Worm (Caenorhabditis elegans): Measurements from ENCODE around the gene F49H6.8.

Gene F49H6.8

DNA sequence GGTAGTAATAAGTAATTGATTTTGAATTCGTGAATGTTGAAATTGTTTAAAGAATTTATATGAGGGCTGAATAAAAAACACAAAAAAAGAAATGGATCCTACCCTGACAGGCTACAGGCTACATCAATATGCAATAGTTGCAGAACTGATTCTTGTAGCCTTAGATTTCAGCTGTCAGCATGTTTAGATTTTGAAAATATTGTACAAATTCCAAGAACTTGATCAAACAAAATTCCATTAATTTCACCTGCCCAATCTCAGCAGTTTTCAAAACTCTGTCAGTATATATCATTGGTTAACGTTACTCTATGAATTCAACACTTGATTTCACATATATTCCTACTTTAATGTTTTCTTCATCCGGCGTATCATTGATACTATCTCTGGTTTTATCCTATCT is 8.0 kb upstream of the F49H6.8 start:
- TF ChIP-seq nhr-25 (tag; optimal IDR thresholded peaks at IDR 0.05) = no peak
- no peak for TF ChIP-seq C34F6.9 (tag; optimal IDR thresholded peaks at IDR 0.05)
- no peak for TF ChIP-seq sma-3 (GFP tag; optimal IDR thresholded peaks at IDR 0.05)
- no peak for TF ChIP-seq nhr-12 (tag; optimal IDR thresholded peaks at IDR 0.05)
- no peak for TF ChIP-seq elt-1 (tag; optimal IDR thresholded peaks at IDR 0.05)
- no peak for TF ChIP-seq unc-55 (GFP tag; optimal IDR thresholded peaks at IDR 0.05)
- no peak for TF ChIP-seq lin-39 (tag; optimal IDR thresholded peaks at IDR 0.05)
- TF ChIP-seq nhr-21 (tag; optimal IDR thresholded peaks at IDR 0.05) = no peak
- no peak for TF ChIP-seq nhr-23 (tag; optimal IDR thresholded peaks at IDR 0.05)

DNA sequence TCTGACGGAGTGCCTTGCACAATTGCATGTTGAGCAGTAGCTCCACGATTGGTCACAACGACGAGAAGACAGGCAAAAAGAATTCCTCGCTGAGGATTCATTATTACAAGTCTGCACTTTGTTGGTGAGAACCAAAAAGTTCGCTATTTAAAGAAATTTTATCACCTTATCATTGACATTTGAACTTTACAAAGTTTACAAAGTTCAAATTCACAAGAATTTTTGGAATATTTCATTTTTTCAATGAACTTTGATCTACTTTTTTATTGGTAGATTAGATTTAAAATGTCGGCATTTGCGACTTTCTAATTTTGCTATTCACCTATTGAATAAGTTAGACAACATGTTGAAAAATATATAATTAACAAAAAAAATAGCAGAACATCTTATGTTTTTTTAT is 3.8 kb upstream of the F49H6.8 start, which contains the start of gene F49H6.15:
TSS of gene F49H6.15 (minus strand) at position 101 of the 400 bp plus-strand sequence.
- TF ChIP-seq nhr-21 (tag; optimal IDR thresholded peaks at IDR 0.05) (no peak), snpc-4 (tag; optimal IDR thresholded peaks at IDR 0.05) (no peak), ztf-11 (tag; optimal IDR thresholded peaks at IDR 0.05) (no peak), egl-27 (tag; optimal IDR thresholded peaks at IDR 0.05) (no peak), alr-1 (tag; optimal IDR thresholded peaks at IDR 0.05) (no peak), unc-62 (GFP tag; optimal IDR thresholded peaks at IDR 0.05) (no peak), mbf-1 (tag; optimal IDR thresholded peaks at IDR 0.05) (no peak), nhr-11 (tag; optimal IDR thresholded peaks at IDR 0.05) (no peak), dmd-4 (tag; optimal IDR thresholded peaks at IDR 0.05) (no peak), nhr-25 (tag; optimal IDR thresholded peaks at IDR 0.05) (no peak), ZK546.5 (tag; optimal IDR thresholded peaks at IDR 0.05) (no peak), sma-3 (GFP tag; optimal IDR thresholded peaks at IDR 0.05) (no peak), lin-13 (GFP tag; optimal IDR thresholded peaks at IDR 0.05) (no peak), sem-4 (tag; optimal IDR thresholded peaks at IDR 0.05) (no peak), elt-3 (tag; optimal IDR thresholded peaks at IDR 0.05) (no peak), lin-11 (tag; optimal IDR thresholded peaks at IDR 0.05) (no peak)

DNA sequence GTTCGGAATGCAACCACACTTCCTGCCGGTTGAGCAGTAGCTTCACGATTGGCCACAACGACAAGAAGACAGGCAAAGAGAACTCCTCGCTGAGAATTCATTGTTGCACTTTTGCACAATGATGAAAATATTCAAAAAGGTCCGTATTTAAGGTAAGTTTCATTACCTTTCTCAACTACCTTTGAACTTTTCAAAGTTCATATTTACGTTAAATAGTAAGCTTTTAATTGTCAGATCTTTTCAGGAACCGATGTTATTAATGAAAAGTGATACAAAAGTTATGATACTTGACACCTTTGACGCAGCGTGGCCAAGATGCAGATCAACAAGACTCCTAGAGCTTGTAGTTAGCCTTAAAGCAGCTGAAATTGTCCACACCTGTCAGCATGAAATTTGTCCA is 1.1 kb downstream of the F49H6.8 start, which contains the start of gene F49H6.12:
TSS of gene F49H6.12 (minus strand) at position 101 of the 400 bp plus-strand sequence.
- no peak for TF ChIP-seq mbf-1 (tag; optimal IDR thresholded peaks at IDR 0.05)
- no peak for TF ChIP-seq nhr-25 (tag; optimal IDR thresholded peaks at IDR 0.05)
- TF ChIP-seq dmd-4 (tag; optimal IDR thresholded peaks at IDR 0.05) = no peak
- TF ChIP-seq skn-1 (tag; optimal IDR thresholded peaks at IDR 0.05) = no peak
- no peak for TF ChIP-seq nhr-10 (tag; optimal IDR thresholded peaks at IDR 0.05)
- TF ChIP-seq nhr-6 (tag; optimal IDR thresholded peaks at IDR 0.05) = no peak
- no peak for TF ChIP-seq alr-1 (tag; optimal IDR thresholded peaks at IDR 0.05)
- no peak for TF ChIP-seq fos-1 (tag; optimal IDR thresholded peaks at IDR 0.05)
- TF ChIP-seq unc-62 (GFP tag; optimal IDR thresholded peaks at IDR 0.05) = no peak
- TF ChIP-seq gmeb-1 (tag; optimal IDR thresholded peaks at IDR 0.05) = no peak
- no peak for TF ChIP-seq elt-3 (tag; optimal IDR thresholded peaks at IDR 0.05)
- TF ChIP-seq zag-1 (tag; optimal IDR thresholded peaks at IDR 0.05) = no peak
- no peak for TF ChIP-seq nhr-23 (tag; optimal IDR thresholded peaks at IDR 0.05)
- TF ChIP-seq nhr-77 (tag; optimal IDR thresholded peaks at IDR 0.05) = no peak
- no peak for TF ChIP-seq nhr-11 (tag; optimal IDR thresholded peaks at IDR 0.05)
- no peak for TF ChIP-seq sem-4 (tag; optimal IDR thresholded peaks at IDR 0.05)
- TF ChIP-seq ztf-1 (GFP tag; conservative IDR thresholded peaks at IDR 0.05) = no peak

DNA sequence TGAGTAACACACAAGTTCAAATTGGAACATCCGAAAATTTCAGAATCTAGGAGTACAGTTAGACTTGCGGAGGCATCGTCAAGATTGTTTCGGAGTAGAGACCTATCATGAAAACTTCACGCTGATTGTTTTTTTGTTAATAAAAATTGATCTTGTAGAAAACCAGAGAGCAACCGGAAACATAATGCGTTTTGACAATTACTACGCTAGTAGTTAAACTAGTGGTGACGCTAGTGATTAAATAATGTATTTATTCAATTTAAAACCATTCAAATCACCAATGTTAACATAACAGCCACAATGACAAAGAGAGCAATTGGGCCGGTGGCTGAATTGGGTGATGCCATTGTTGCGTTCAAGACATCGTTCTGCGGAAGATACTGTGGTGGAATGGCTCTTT is 2.8 kb downstream of the F49H6.8 start, which contains the start of gene F49H6.17:
TSS of gene F49H6.17 (plus strand) at position 301 of the 400 bp plus-strand sequence.
- TF ChIP-seq nhr-237 (tag; optimal IDR thresholded peaks at IDR 0.05) (no peak), nhr-77 (tag; optimal IDR thresholded peaks at IDR 0.05) (no peak), nhr-6 (tag; optimal IDR thresholded peaks at IDR 0.05) (no peak), fos-1 (tag; optimal IDR thresholded peaks at IDR 0.05) (no peak), sma-3 (GFP tag; optimal IDR thresholded peaks at IDR 0.05) (no peak), dmd-4 (tag; optimal IDR thresholded peaks at IDR 0.05) (no peak), mbf-1 (tag; optimal IDR thresholded peaks at IDR 0.05) (no peak), ama-1 (optimal IDR thresholded peaks at IDR 0.05) (no peak), Y55F3AM.14 (GFP tag; optimal IDR thresholded peaks at IDR 0.05) (no peak), elt-3 (tag; optimal IDR thresholded peaks at IDR 0.05) (no peak), nhr-12 (tag; optimal IDR thresholded peaks at IDR 0.05) (no peak), skn-1 (tag; optimal IDR thresholded peaks at IDR 0.05) (no peak), unc-55 (GFP tag; optimal IDR thresholded peaks at IDR 0.05) (no peak), nhr-25 (tag; optimal IDR thresholded peaks at IDR 0.05) (no peak), lin-39 (tag; optimal IDR thresholded peaks at IDR 0.05) (no peak), crh-2 (tag; optimal IDR thresholded peaks at IDR 0.05) (no peak), ztf-1 (GFP tag; conservative IDR thresholded peaks at IDR 0.05) (no peak), lin-13 (GFP tag; optimal IDR thresholded peaks at IDR 0.05) (no peak), sma-9 (GFP tag; optimal IDR thresholded peaks at IDR 0.05) (no peak), sma-9 (tag; optimal IDR thresholded peaks at IDR 0.05) (no peak)
